Worm (Caenorhabditis elegans) whole organism, late embryonic: ENCODE results near the gene dep-1.

Experiments
- T23F11.4 ChIP-seq: fragments of 200-800 bp; sonication (Bioruptor generic); optimal IDR thresholded peaks from 2 replicates; lab custom pipeline; 2018; ENCODE audit warnings: mild to moderate bottlenecking, missing genetic modification characterization, missing compliant biosample characterization
- Y22D7AL.16 ChIP-seq: sonication (generic microtip); optimal IDR thresholded peaks from 2 replicates; lab custom pipeline; 2016; ENCODE audit warnings: missing genetic modification characterization, missing compliant biosample characterization
- che-1 ChIP-seq: sonication (generic microtip); optimal IDR thresholded peaks from 2 replicates; lab custom pipeline; 2016; ENCODE audit warnings: mild to moderate bottlenecking, missing genetic modification characterization, missing compliant biosample characterization
- dve-1 ChIP-seq: sonication (generic microtip); optimal IDR thresholded peaks from 2 replicates; lab custom pipeline; 2017; ENCODE audit warnings: antibody characterized with exemption, mild to moderate bottlenecking, missing genetic modification characterization, missing compliant biosample characterization
- nhr-232 ChIP-seq: sonication (generic microtip); optimal IDR thresholded peaks from 2 replicates; lab custom pipeline; 2016; ENCODE audit warnings: missing genetic modification characterization, missing compliant biosample characterization
- pag-3 ChIP-seq: sonication (generic microtip); optimal IDR thresholded peaks from 2 replicates; lab custom pipeline; 2016; ENCODE audit warnings: missing compliant biosample characterization, missing genetic modification characterization, borderline replicate concordance
- pat-9 ChIP-seq: fragments of 200-800 bp; sonication (Bioruptor generic); optimal IDR thresholded peaks from 2 replicates; lab custom pipeline; 2018; ENCODE audit warnings: mild to moderate bottlenecking, missing genetic modification characterization, moderate library complexity, missing compliant biosample characterization
- pha-4 ChIP-seq: fragments of 150-350 bp; optimal IDR thresholded peaks from 2 replicates; lab custom pipeline; 2018; ENCODE audit warnings: missing biosample characterization, missing genetic modification reagents, missing genetic modification characterization
- pros-1 ChIP-seq: fragments of 150-350 bp; optimal IDR thresholded peaks from 2 replicates; lab custom pipeline; 2014; ENCODE audit warnings: missing biosample characterization, missing genetic modification reagents, missing genetic modification characterization
- sox-4 ChIP-seq: sonication (generic microtip); optimal IDR thresholded peaks from 2 replicates; lab custom pipeline; 2017; ENCODE audit warnings: mild to moderate bottlenecking, missing genetic modification characterization, inconsistent platforms, missing compliant biosample characterization
- unc-55 ChIP-seq: sonication (generic microtip); optimal IDR thresholded peaks from 2 replicates; lab custom pipeline; 2017; ENCODE audit warnings: missing biosample characterization, missing genetic modification reagents, missing genetic modification characterization

- TF ChIP-seq unc-55 (GFP tag; lab: Kevin White, UChicago) (no peak), pha-4 (tag; lab: Kevin White, UChicago) (no peak), pros-1 (tag; lab: Kevin White, UChicago) (no peak), che-1 (no peak), sox-4 (tag; lab: Kevin White, UChicago) (no peak), pat-9 (tag; lab: Kevin White, UChicago) (no peak), dve-1 (tag; lab: Kevin White, UChicago) (no peak), pag-3 (tag; lab: Kevin White, UChicago) (no peak), T23F11.4 (GFP tag; lab: Kevin White, UChicago) (no peak), Y22D7AL.16 (tag; lab: Kevin White, UChicago) (no peak), nhr-232 (tag; lab: Kevin White, UChicago) (no peak)
Measured at ce11 chrII:9031891-9032290, 12.3 kb upstream of the dep-1 start.
